Worm (Caenorhabditis elegans) whole organism, young adult: ENCODE measurements around the gene ncx-6.

Experiments used
- B0019.2 ChIP-seq: fragments of 200-800 bp; sonication (Bioruptor generic); conservative IDR thresholded peaks from 2 replicates; pipeline ENCODE4 v1.3.6; 2022; ENCODE audit warnings: missing genetic modification reagents, missing genetic modification characterization, missing compliant biosample characterization
- C06A6.2 ChIP-seq: fragments of 200-800 bp; sonication (Bioruptor generic); conservative IDR thresholded peaks from 2 replicates; pipeline ENCODE4 v1.3.6; 2022; ENCODE audit warnings: missing genetic modification characterization, missing compliant biosample characterization
- C17E4.6 ChIP-seq: fragments of 200-800 bp; sonication (Bioruptor generic); IDR thresholded peaks from 2 replicates; pipeline ENCODE4 v1.3.6; 2022; ENCODE audit warnings: missing genetic modification reagents, missing genetic modification characterization, missing compliant biosample characterization
- D2030.7 ChIP-seq: fragments of 200-800 bp; sonication (Bioruptor generic); IDR thresholded peaks from 2 replicates; pipeline ENCODE4 v1.3.6; 2022; ENCODE audit warnings: missing genetic modification reagents, missing genetic modification characterization, missing compliant biosample characterization
- F23B12.7 ChIP-seq: sonication (generic microtip); optimal IDR thresholded peaks from 2 replicates; lab custom pipeline; 2017; ENCODE audit warnings: missing genetic modification characterization, mild to moderate bottlenecking, missing compliant biosample characterization, antibody characterized with exemption, moderate library complexity; ENCODE audit not compliant: insufficient read depth
- F49E8.2 ChIP-seq: sonication (generic microtip); optimal IDR thresholded peaks from 3 replicates; lab custom pipeline; 2017; ENCODE audit warnings: missing genetic modification characterization, mild to moderate bottlenecking, missing compliant biosample characterization, antibody characterized with exemption, moderate library complexity; ENCODE audit not compliant: insufficient read depth
- F57C9.4 ChIP-seq: sonication (generic microtip); optimal IDR thresholded peaks from 2 replicates; lab custom pipeline; 2017; ENCODE audit warnings: mild to moderate bottlenecking, missing genetic modification characterization, missing compliant biosample characterization
- K12H6.12 ChIP-seq: fragments of 200-800 bp; sonication (Bioruptor generic); optimal IDR thresholded peaks from 2 replicates; lab custom pipeline; 2018; ENCODE audit warnings: mild to moderate bottlenecking, missing genetic modification characterization, missing compliant biosample characterization
- ZK185.1 ChIP-seq: sonication (generic microtip); optimal IDR thresholded peaks from 2 replicates; lab custom pipeline; 2016; ENCODE audit warnings: mild to moderate bottlenecking, missing genetic modification characterization, missing compliant biosample characterization; ENCODE audit not compliant: poor library complexity, severe bottlenecking
- akir-1 ChIP-seq: fragments of 200-800 bp; sonication (Bioruptor generic); optimal IDR thresholded peaks from 2 replicates; lab custom pipeline; 2018; ENCODE audit warnings: mild to moderate bottlenecking, missing genetic modification characterization, moderate library complexity, missing compliant biosample characterization
- atf-7 ChIP-seq: sonication (generic microtip); optimal IDR thresholded peaks from 2 replicates; lab custom pipeline; 2017; ENCODE audit warnings: mild to moderate bottlenecking, missing genetic modification characterization, missing compliant biosample characterization
- attf-5 ChIP-seq: fragments of 200-800 bp; sonication (Bioruptor generic); optimal IDR thresholded peaks from 2 replicates; lab custom pipeline; 2018; ENCODE audit warnings: mild to moderate bottlenecking, missing genetic modification characterization, missing compliant biosample characterization
- attf-6 ChIP-seq: fragments of 200-800 bp; sonication (Bioruptor generic); IDR thresholded peaks from 2 replicates; pipeline ENCODE4 v1.3.6; 2022; ENCODE audit warnings: missing genetic modification reagents, missing genetic modification characterization, missing compliant biosample characterization
- bed-1 ChIP-seq: fragments of 200-800 bp; sonication (Bioruptor generic); IDR thresholded peaks from 2 replicates; pipeline ENCODE4 v1.3.6; 2022; ENCODE audit warnings: missing genetic modification reagents, missing genetic modification characterization, missing compliant biosample characterization
- ccch-3 ChIP-seq: fragments of 200-800 bp; sonication (Bioruptor generic); optimal IDR thresholded peaks from 2 replicates; lab custom pipeline; 2018; ENCODE audit warnings: mild to moderate bottlenecking, missing genetic modification characterization, missing compliant biosample characterization
- cebp-1 ChIP-seq, 2 experiments: fragments of 200-800 bp in 1 of 2; sonication (Bioruptor generic) in 1 of 2; sonication (generic microtip) in 1 of 2; IDR thresholded peaks in 1 of 2; optimal IDR thresholded peaks in 1 of 2; 2 replicates each; pipeline versions ENCODE4 v1.3.6 to Lab custom; 2017 to 2022; ENCODE audit warnings: missing compliant biosample characterization in 2 of 2, missing genetic modification characterization in 2 of 2, mild to moderate bottlenecking in 1 of 2, missing genetic modification reagents in 1 of 2, moderate library complexity in 1 of 2
- ceh-40 ChIP-seq: fragments of 200-800 bp; sonication (Bioruptor generic); IDR thresholded peaks from 2 replicates; pipeline ENCODE4 v1.3.6; 2022; ENCODE audit warnings: missing genetic modification characterization, missing compliant biosample characterization
- ceh-91 ChIP-seq: fragments of 200-800 bp; sonication (Bioruptor generic); IDR thresholded peaks from 2 replicates; pipeline ENCODE4 v1.3.6; 2022; ENCODE audit warnings: missing genetic modification reagents, missing genetic modification characterization, missing compliant biosample characterization
- dpl-1 ChIP-seq: fragments of 150-350 bp; optimal IDR thresholded peaks from 2 replicates; lab custom pipeline; 2014; ENCODE audit warnings: missing biosample characterization, missing genetic modification reagents, missing genetic modification characterization
- efl-1 ChIP-seq: fragments of 150-350 bp; optimal IDR thresholded peaks from 2 replicates; lab custom pipeline; 2014; ENCODE audit warnings: missing biosample characterization, missing genetic modification reagents, missing genetic modification characterization
- egl-44 ChIP-seq: fragments of 200-800 bp; sonication (Bioruptor generic); IDR thresholded peaks from 2 replicates; pipeline ENCODE4 v1.3.6; 2022; ENCODE audit warnings: missing genetic modification reagents, missing genetic modification characterization, missing compliant biosample characterization
- gei-17 ChIP-seq: fragments of 200-800 bp; sonication (Bioruptor generic); optimal IDR thresholded peaks from 2 replicates; lab custom pipeline; 2018; ENCODE audit warnings: mild to moderate bottlenecking, missing genetic modification characterization, missing compliant biosample characterization
- hlh-12 ChIP-seq: sonication (generic microtip); optimal IDR thresholded peaks from 2 replicates; lab custom pipeline; 2016; ENCODE audit warnings: missing genetic modification characterization, missing compliant biosample characterization
- hmg-1.2 ChIP-seq: fragments of 200-800 bp; sonication (Bioruptor generic); IDR thresholded peaks from 2 replicates; pipeline ENCODE4 v1.3.6; 2022; ENCODE audit warnings: missing genetic modification reagents, missing genetic modification characterization, missing compliant biosample characterization
- let-526 ChIP-seq: fragments of 200-800 bp; sonication (Bioruptor generic); IDR thresholded peaks from 2 replicates; pipeline ENCODE4 v1.3.6; 2022; ENCODE audit warnings: missing genetic modification reagents, missing genetic modification characterization, missing compliant biosample characterization
- lin-35 ChIP-seq, 3 experiments: fragments of 150-350 bp in 2 of 3; sonication (generic microtip) in 1 of 3; optimal IDR thresholded peaks; 2 replicates each; lab custom pipeline; 2014 to 2018; ENCODE audit warnings: missing biosample characterization in 3 of 3, missing genetic modification characterization in 3 of 3, missing genetic modification reagents in 3 of 3
- lin-54 ChIP-seq: fragments of 200-800 bp; sonication (Bioruptor generic); optimal IDR thresholded peaks from 2 replicates; lab custom pipeline; 2018; ENCODE audit warnings: mild to moderate bottlenecking, missing genetic modification characterization, missing compliant biosample characterization
- madf-6 ChIP-seq: fragments of 200-800 bp; sonication (Bioruptor generic); IDR thresholded peaks from 2 replicates; pipeline ENCODE4 v1.3.6; 2022; ENCODE audit warnings: missing genetic modification reagents, missing genetic modification characterization, missing compliant biosample characterization
- madf-8 ChIP-seq: fragments of 200-800 bp; sonication (Bioruptor generic); conservative IDR thresholded peaks from 2 replicates; pipeline ENCODE4 v1.3.6; 2022; ENCODE audit warnings: missing genetic modification reagents, missing genetic modification characterization, missing compliant biosample characterization
- nfyb-1 ChIP-seq: fragments of 200-800 bp; sonication (Bioruptor generic); IDR thresholded peaks from 2 replicates; pipeline ENCODE4 v1.3.6; 2022; ENCODE audit warnings: missing genetic modification reagents, missing genetic modification characterization, missing compliant biosample characterization
- nhr-179 ChIP-seq: sonication (generic microtip); optimal IDR thresholded peaks from 2 replicates; lab custom pipeline; 2016; ENCODE audit warnings: mild to moderate bottlenecking, missing genetic modification characterization, missing compliant biosample characterization
- nhr-27 ChIP-seq: fragments of 200-800 bp; sonication (Bioruptor generic); optimal IDR thresholded peaks from 2 replicates; lab custom pipeline; 2018; ENCODE audit warnings: mild to moderate bottlenecking, missing genetic modification characterization, moderate library complexity, missing compliant biosample characterization
- nhr-80 ChIP-seq: sonication (generic microtip); optimal IDR thresholded peaks from 2 replicates; lab custom pipeline; 2016; ENCODE audit warnings: missing genetic modification characterization, missing compliant biosample characterization
- pbrm-1 ChIP-seq: fragments of 200-800 bp; sonication (Bioruptor generic); IDR thresholded peaks from 2 replicates; pipeline ENCODE4 v1.3.6; 2022; ENCODE audit warnings: missing genetic modification reagents, missing genetic modification characterization, missing compliant biosample characterization
- rcor-1 ChIP-seq: fragments of 200-800 bp; sonication (Bioruptor generic); IDR thresholded peaks from 2 replicates; pipeline ENCODE4 v1.3.6; 2022; ENCODE audit warnings: missing genetic modification reagents, missing genetic modification characterization, missing compliant biosample characterization
- sea-2 ChIP-seq: fragments of 200-800 bp; sonication (Bioruptor generic); IDR thresholded peaks from 2 replicates; pipeline ENCODE4 v1.3.6; 2022; ENCODE audit warnings: missing genetic modification characterization, missing compliant biosample characterization
- snpc-1.1 ChIP-seq: sonication (generic microtip); optimal IDR thresholded peaks from 2 replicates; lab custom pipeline; 2017; ENCODE audit warnings: missing genetic modification characterization, mild to moderate bottlenecking, missing compliant biosample characterization, antibody characterized with exemption, moderate library complexity, missing genotype, missing genetic modification reagents; ENCODE audit not compliant: insufficient read depth
- tbx-9 ChIP-seq: sonication (generic microtip); optimal IDR thresholded peaks from 2 replicates; lab custom pipeline; 2016; ENCODE audit warnings: borderline replicate concordance, missing genetic modification characterization, inconsistent platforms, missing compliant biosample characterization
- unc-130 ChIP-seq: sonication (generic microtip); optimal IDR thresholded peaks from 2 replicates; lab custom pipeline; 2016; ENCODE audit warnings: missing genetic modification reagents, missing genetic modification characterization, missing compliant biosample characterization
- zfh-2 ChIP-seq: fragments of 200-800 bp; sonication (Bioruptor generic); conservative IDR thresholded peaks from 2 replicates; pipeline ENCODE4 v1.3.6; 2022; ENCODE audit warnings: missing genetic modification reagents, missing genetic modification characterization, missing compliant biosample characterization
- ztf-6 ChIP-seq: fragments of 200-800 bp; sonication (Bioruptor generic); IDR thresholded peaks from 2 replicates; pipeline ENCODE4 v1.3.6; 2022; ENCODE audit warnings: missing genetic modification reagents, missing genetic modification characterization, missing compliant biosample characterization

ncx-6 gene

DNA sequence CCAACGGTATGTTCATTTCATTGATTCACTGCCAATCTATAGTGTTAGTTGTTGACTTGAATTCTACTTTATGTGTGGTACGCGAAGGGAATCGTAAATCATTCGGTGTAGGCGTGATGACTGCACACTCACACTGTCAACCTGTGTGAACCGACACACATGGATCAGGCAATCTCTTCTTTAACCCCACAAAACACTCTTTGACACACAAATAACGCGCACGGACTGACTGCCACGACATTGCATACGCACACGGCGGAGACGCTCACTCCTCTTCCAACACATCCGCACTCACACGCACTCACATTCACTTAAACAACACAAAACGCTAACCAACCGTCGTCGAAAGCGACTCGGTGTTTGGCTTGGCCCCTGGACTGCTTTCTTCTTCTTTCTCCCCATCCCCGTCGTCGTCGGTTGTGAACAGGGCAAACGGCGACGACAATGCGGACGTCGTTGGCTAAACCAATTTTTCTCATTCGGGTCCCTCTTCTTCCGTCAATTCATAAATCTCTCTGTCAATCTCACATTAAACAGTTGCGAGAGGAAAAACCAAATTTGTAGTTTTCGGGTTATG, 13.5 kb downstream of the ncx-6 start (continued):
- TF ChIP-seq ceh-40 (0 out of 2 replicates have a peak, but pooled peaks have one; percentile 18), C06A6.2 (GFP tag; lab: Robert Waterston, UW) (no peak), nfyb-1 (GFP tag; lab: Robert Waterston, UW) (0 out of 2 replicates have a peak, but pooled peaks have one; percentile 12), lin-35 (GFP tag; optimal IDR thresholded peaks at IDR 0.05; lab: Kevin White, UChicago) (no peak)

ce11 chrIII:9699576-9699975, 14.2 kb downstream of the ncx-6 start, which contains the start of gene tlk-1:
Gene tlk-1 (plus strand): TSS chrIII:9699876.
- TF ChIP-seq ztf-6 (GFP tag; lab: Robert Waterston, UW) (no peak), gei-17 (no peak), akir-1 (no peak), B0019.2 (GFP tag; lab: Robert Waterston, UW) (no peak), ZK185.1 (tag; lab: Kevin White, UChicago) (no peak), attf-5 (no peak), let-526 (no peak), F57C9.4 (tag; lab: Kevin White, UChicago) (no peak), nhr-179 (tag; lab: Kevin White, UChicago) (no peak), efl-1 (GFP tag; lab: Kevin White, UChicago) (no peak), unc-130 (GFP tag; lab: Kevin White, UChicago) (no peak), ceh-40 (no peak), lin-35 (GFP tag; optimal IDR thresholded peaks at IDR 0.05; lab: Kevin White, UChicago) (no peak), lin-54 (GFP tag; lab: Kevin White, UChicago) (no peak), atf-7 (no peak), hlh-12 (no peak), dpl-1 (no peak), F23B12.7 (tag; lab: Kevin White, UChicago) (no peak), D2030.7 (no peak), attf-6 (GFP tag; lab: Robert Waterston, UW) (no peak)

- TF ChIP-seq zfh-2 (GFP tag; lab: Robert Waterston, UW), result 0 out of 2 replicates have a peak, but pooled peaks have one; percentile 27
- TF ChIP-seq hmg-1.2, result peak; percentile 53; the same call in 1 of the 2 replicates
- no peak for TF ChIP-seq cebp-1 (GFP tag; IDR thresholded peaks at IDR 0.05; lab: Robert Waterston, UW)
- TF ChIP-seq cebp-1 (tag; optimal IDR thresholded peaks at IDR 0.05; lab: Kevin White, UChicago), result peak; percentile 1
- no peak for TF ChIP-seq pbrm-1
- TF ChIP-seq nhr-80 (tag; lab: Kevin White, UChicago), result peak; percentile 32
- no peak for TF ChIP-seq snpc-1.1 (tag; lab: Kevin White, UChicago)
- peak; percentile 2 for TF ChIP-seq K12H6.12 (tag; lab: Kevin White, UChicago)
- no peak for TF ChIP-seq ccch-3 (GFP tag; lab: Kevin White, UChicago)
- TF ChIP-seq, all 124 proteins: peak for 5
Measured at ce11 chrIII:9698635-9699396, 14.9 kb downstream of the ncx-6 start.

- TF ChIP-seq madf-8 (GFP tag; lab: Robert Waterston, UW), result no peak
- no peak for TF ChIP-seq madf-6 (GFP tag; lab: Robert Waterston, UW)
- no peak for TF ChIP-seq rcor-1 (GFP tag; lab: Robert Waterston, UW)
- no peak for TF ChIP-seq sea-2 (GFP tag; lab: Robert Waterston, UW)
- no peak for TF ChIP-seq egl-44 (GFP tag; lab: Robert Waterston, UW)
- no peak for TF ChIP-seq nhr-27 (tag; lab: Kevin White, UChicago)
- TF ChIP-seq C17E4.6 (GFP tag; lab: Robert Waterston, UW), result no peak
- no peak for TF ChIP-seq tbx-9 (tag; lab: Kevin White, UChicago)
- TF ChIP-seq ceh-91, result no peak
- TF ChIP-seq F49E8.2 (tag; lab: Kevin White, UChicago), result no peak
- TF ChIP-seq nhr-80 (tag; lab: Kevin White, UChicago), result no peak
- no peak for TF ChIP-seq bed-1 (GFP tag; lab: Robert Waterston, UW)
Measured at ce11 chrIII:9697886-9698285, 15.9 kb downstream of the ncx-6 start.
